Fruit fly (Drosophila melanogaster) whole organism, embryonic: ENCODE results near the gene tho2.

Source experiments
- CG10543 ChIP-seq: fragments of 200-800 bp; sonication (Bioruptor generic); optimal IDR thresholded peaks from 3 replicates; lab custom pipeline; 2017; ENCODE audit warnings: missing biosample characterization, mild to moderate bottlenecking, missing genetic modification characterization, moderate library complexity
- CG10959 ChIP-seq: fragments of 200-800 bp; sonication (Bioruptor generic); IDR thresholded peaks from 2 replicates; pipeline ENCODE4 v1.3.6; 2022; ENCODE audit warnings: missing biosample characterization, missing genetic modification characterization
- CG10979 ChIP-seq: fragments of 200-800 bp; sonication (Bioruptor generic); optimal IDR thresholded peaks from 2 replicates; lab custom pipeline; 2018; ENCODE audit warnings: missing biosample characterization, mild to moderate bottlenecking, missing genetic modification characterization, moderate library complexity
- CG11247 ChIP-seq: fragments of 200-800 bp; sonication (Bioruptor generic); IDR thresholded peaks from 2 replicates; pipeline ENCODE4 v1.3.6; 2022; ENCODE audit warnings: missing biosample characterization, missing genetic modification characterization
- CG12104 ChIP-seq: fragments of 200-800 bp; sonication (Bioruptor generic); optimal IDR thresholded peaks from 3 replicates; lab custom pipeline; 2016; ENCODE audit warnings: missing biosample characterization, missing genetic modification characterization
- CG13894 ChIP-seq: fragments of 200-800 bp; sonication (Bioruptor generic); optimal IDR thresholded peaks from 3 replicates; lab custom pipeline; 2018; ENCODE audit warnings: missing biosample characterization, mild to moderate bottlenecking, missing genetic modification characterization, moderate library complexity
- CG15011 ChIP-seq: fragments of 200-800 bp; sonication (Bioruptor generic); optimal IDR thresholded peaks from 3 replicates; lab custom pipeline; 2018; ENCODE audit warnings: missing biosample characterization, mild to moderate bottlenecking, missing genetic modification characterization
- CG2875 ChIP-seq: fragments of 200-800 bp; sonication (Bioruptor generic); optimal IDR thresholded peaks from 2 replicates; lab custom pipeline; 2017; ENCODE audit warnings: missing biosample characterization, mild to moderate bottlenecking, missing genetic modification characterization, missing genetic modification reagents
- CG33557 ChIP-seq: fragments of 200-800 bp; sonication (Bioruptor generic); optimal IDR thresholded peaks from 2 replicates; lab custom pipeline; 2019; ENCODE audit warnings: missing biosample characterization, mild to moderate bottlenecking, missing genetic modification characterization, moderate library complexity
- CG3847 ChIP-seq: fragments of 200-800 bp; sonication (Bioruptor generic); IDR thresholded peaks from 2 replicates; pipeline ENCODE4 v1.3.6; 2022; ENCODE audit warnings: missing biosample characterization, missing genetic modification characterization
- CG42726 ChIP-seq: fragments of 200-800 bp; sonication (Bioruptor generic); IDR thresholded peaks from 2 replicates; pipeline ENCODE4 v1.3.6; 2022; ENCODE audit warnings: missing biosample characterization, missing genetic modification characterization; ENCODE audit not compliant: partially characterized antibody
- CG5245 ChIP-seq: fragments of 200-800 bp; sonication (Bioruptor generic); optimal IDR thresholded peaks from 3 replicates; lab custom pipeline; 2016; ENCODE audit warnings: missing biosample characterization, missing genetic modification characterization
- CG6272 ChIP-seq: fragments of 200-800 bp; sonication (Bioruptor generic); IDR thresholded peaks from 2 replicates; pipeline ENCODE4 v1.3.6; 2022; ENCODE audit warnings: missing biosample characterization, missing genetic modification characterization
- CG6654 ChIP-seq: fragments of 200-800 bp; sonication (Bioruptor generic); optimal IDR thresholded peaks from 2 replicates; lab custom pipeline; 2017; ENCODE audit warnings: missing biosample characterization, mild to moderate bottlenecking, missing genetic modification characterization
- CG7556 ChIP-seq: fragments of 200-800 bp; sonication (Bioruptor generic); optimal IDR thresholded peaks from 2 replicates; lab custom pipeline; 2017; ENCODE audit warnings: missing biosample characterization, mild to moderate bottlenecking, missing genetic modification characterization
- CG7745 ChIP-seq: fragments of 200-800 bp; sonication (Bioruptor generic); optimal IDR thresholded peaks from 2 replicates; lab custom pipeline; 2018; ENCODE audit warnings: missing biosample characterization, mild to moderate bottlenecking, missing genetic modification characterization, moderate library complexity
- CG7839 ChIP-seq: fragments of 200-800 bp; sonication (Bioruptor generic); optimal IDR thresholded peaks from 3 replicates; lab custom pipeline; 2018; ENCODE audit warnings: missing biosample characterization, mild to moderate bottlenecking, missing genetic modification characterization, moderate library complexity
- Chrac-16 ChIP-seq: fragments of 200-800 bp; sonication (Bioruptor generic); optimal IDR thresholded peaks from 3 replicates; lab custom pipeline; 2016; ENCODE audit warnings: missing biosample characterization, missing genetic modification characterization
- D19A ChIP-seq: fragments of 200-800 bp; optimal IDR thresholded peaks from 3 replicates; lab custom pipeline; 2019; ENCODE audit warnings: missing biosample characterization, mild to moderate bottlenecking, missing genetic modification characterization, moderate library complexity
- Dip2 ChIP-seq: fragments of 200-800 bp; sonication (Bioruptor generic); IDR thresholded peaks from 2 replicates; pipeline ENCODE4 v1.3.6; 2022; ENCODE audit warnings: missing biosample characterization, missing genetic modification characterization
- Drgx ChIP-seq: fragments of 200-800 bp; sonication (Bioruptor generic); IDR thresholded peaks from 2 replicates; pipeline ENCODE4 v1.3.6; 2022; ENCODE audit warnings: missing biosample characterization, missing genetic modification characterization
- Fer2 ChIP-seq: fragments of 200-800 bp; sonication (Bioruptor generic); optimal IDR thresholded peaks from 2 replicates; lab custom pipeline; 2018; ENCODE audit warnings: missing biosample characterization, mild to moderate bottlenecking, missing genetic modification characterization, moderate library complexity
- Hey ChIP-seq: fragments of 200-800 bp; sonication (Bioruptor generic); optimal IDR thresholded peaks from 3 replicates; lab custom pipeline; 2018; ENCODE audit warnings: missing biosample characterization, mild to moderate bottlenecking, missing genetic modification characterization
- Hmr ChIP-seq: fragments of 200-800 bp; sonication (Bioruptor generic); optimal IDR thresholded peaks from 3 replicates; lab custom pipeline; 2017; ENCODE audit warnings: mild to moderate bottlenecking, missing biosample characterization, missing genetic modification reagents, missing genetic modification characterization
- Hr3 ChIP-seq: fragments of 200-800 bp; sonication (Bioruptor generic); optimal IDR thresholded peaks from 3 replicates; lab custom pipeline; 2016; ENCODE audit warnings: missing biosample characterization, missing genetic modification characterization
- MESR4 ChIP-seq: fragments of 200-800 bp; sonication (Bioruptor generic); optimal IDR thresholded peaks from 2 replicates; lab custom pipeline; 2018; ENCODE audit warnings: missing biosample characterization, mild to moderate bottlenecking, missing genetic modification characterization, moderate library complexity
- NK7.1 ChIP-seq: fragments of 200-800 bp; sonication (Bioruptor generic); optimal IDR thresholded peaks from 3 replicates; lab custom pipeline; 2016; ENCODE audit warnings: missing biosample characterization, missing genetic modification characterization
- Nf-YA ChIP-seq: fragments of 200-800 bp; sonication (Bioruptor generic); IDR thresholded peaks from 2 replicates; pipeline ENCODE4 v1.3.6; 2022; ENCODE audit warnings: missing biosample characterization, missing genetic modification characterization
- Nf-YC ChIP-seq: fragments of 200-800 bp; optimal IDR thresholded peaks from 3 replicates; lab custom pipeline; 2019; ENCODE audit warnings: missing biosample characterization, mild to moderate bottlenecking, missing genetic modification characterization, moderate library complexity
- Oaz ChIP-seq: fragments of 200-800 bp; sonication (Bioruptor generic); IDR thresholded peaks from 2 replicates; pipeline ENCODE4 v1.3.6; 2022; ENCODE audit warnings: missing biosample characterization, missing genetic modification characterization
- Poxn ChIP-seq: fragments of 200-800 bp; sonication (Bioruptor generic); IDR thresholded peaks from 2 replicates; pipeline ENCODE4 v1.3.6; 2022; ENCODE audit warnings: missing biosample characterization, missing genetic modification characterization
- Sry-β ChIP-seq: fragments of 200-800 bp; sonication (Bioruptor generic); optimal IDR thresholded peaks from 2 replicates; lab custom pipeline; 2018; ENCODE audit warnings: missing biosample characterization, mild to moderate bottlenecking, missing genetic modification characterization, moderate library complexity
- Vsx1 ChIP-seq: fragments of 200-800 bp; sonication (Bioruptor generic); optimal IDR thresholded peaks from 2 replicates; lab custom pipeline; 2017; ENCODE audit warnings: missing biosample characterization, mild to moderate bottlenecking, missing genetic modification characterization, missing genetic modification reagents
- cas ChIP-seq: fragments of 200-800 bp; sonication (Bioruptor generic); IDR thresholded peaks from 2 replicates; pipeline ENCODE4 v1.3.6; 2022; ENCODE audit warnings: missing biosample characterization, missing genetic modification characterization
- chif ChIP-seq, 2 experiments: fragments of 200-800 bp; sonication (Bioruptor generic); optimal IDR thresholded peaks; 3 replicates each; lab custom pipeline; 2016; ENCODE audit warnings: missing biosample characterization in 2 of 2, missing genetic modification characterization in 2 of 2
- chm ChIP-seq: fragments of 200-800 bp; sonication (Bioruptor generic); IDR thresholded peaks from 2 replicates; pipeline ENCODE4 v1.3.6; 2022; ENCODE audit warnings: missing biosample characterization, missing genetic modification characterization
- danr ChIP-seq: fragments of 200-800 bp; sonication (Bioruptor generic); IDR thresholded peaks from 2 replicates; pipeline ENCODE4 v1.3.6; 2022; ENCODE audit warnings: missing biosample characterization, missing genetic modification characterization
- dysf ChIP-seq: fragments of 200-800 bp; sonication (Bioruptor generic); IDR thresholded peaks from 3 replicates; pipeline ENCODE4 v1.3.6; 2022; ENCODE audit warnings: missing biosample characterization, missing genetic modification characterization
- fu2 ChIP-seq: fragments of 200-800 bp; sonication (Bioruptor generic); optimal IDR thresholded peaks from 2 replicates; lab custom pipeline; 2016; ENCODE audit warnings: missing biosample characterization, missing genetic modification characterization
- hb ChIP-seq: fragments of 200-800 bp; sonication (Bioruptor generic); IDR thresholded peaks from 3 replicates; pipeline ENCODE4 v1.3.6; 2022; ENCODE audit warnings: missing biosample characterization, missing genetic modification characterization; ENCODE audit not compliant: partially characterized antibody
- ind ChIP-seq: fragments of 200-800 bp; sonication (Bioruptor generic); optimal IDR thresholded peaks from 3 replicates; lab custom pipeline; 2016; ENCODE audit warnings: missing biosample characterization, missing genetic modification characterization
- klu ChIP-seq: fragments of 200-800 bp; sonication (Bioruptor generic); IDR thresholded peaks from 2 replicates; pipeline ENCODE4 v1.3.6; 2022; ENCODE audit warnings: missing biosample characterization, missing genetic modification characterization
- maf-S ChIP-seq: fragments of 200-800 bp; sonication (Bioruptor generic); optimal IDR thresholded peaks from 2 replicates; lab custom pipeline; 2016; ENCODE audit warnings: missing biosample characterization, missing genetic modification characterization
- onecut ChIP-seq: fragments of 200-800 bp; sonication (Bioruptor generic); IDR thresholded peaks from 2 replicates; pipeline ENCODE4 v1.3.6; 2022; ENCODE audit warnings: missing biosample characterization, missing genetic modification characterization
- org-1 ChIP-seq: fragments of 200-800 bp; sonication (Bioruptor generic); optimal IDR thresholded peaks from 2 replicates; lab custom pipeline; 2017; ENCODE audit warnings: missing biosample characterization, missing genetic modification characterization
- otp ChIP-seq: fragments of 200-800 bp; sonication (Bioruptor generic); IDR thresholded peaks from 3 replicates; pipeline ENCODE4, ENCODE4 v1.3.6; 2022; ENCODE audit warnings: missing biosample characterization, missing genetic modification characterization
- sd ChIP-seq: fragments of 200-800 bp; sonication (Bioruptor generic); optimal IDR thresholded peaks from 3 replicates; lab custom pipeline; 2018; ENCODE audit warnings: missing biosample characterization, mild to moderate bottlenecking, missing genetic modification characterization, moderate library complexity
- sob ChIP-seq: fragments of 200-800 bp; sonication (Bioruptor generic); IDR thresholded peaks from 2 replicates; pipeline ENCODE4 v1.3.6; 2022; ENCODE audit warnings: missing biosample characterization, missing genetic modification characterization
- stwl ChIP-seq: fragments of 200-800 bp; sonication (Bioruptor generic); optimal IDR thresholded peaks from 3 replicates; lab custom pipeline; 2018; ENCODE audit warnings: missing biosample characterization, mild to moderate bottlenecking, missing genetic modification characterization, moderate library complexity
- usp ChIP-seq: fragments of >200 bp; optimal IDR thresholded peaks from 2 replicates; lab custom pipeline; 2017; ENCODE audit warnings: missing biosample characterization, missing genetic modification characterization

The tho2 gene

DNA sequence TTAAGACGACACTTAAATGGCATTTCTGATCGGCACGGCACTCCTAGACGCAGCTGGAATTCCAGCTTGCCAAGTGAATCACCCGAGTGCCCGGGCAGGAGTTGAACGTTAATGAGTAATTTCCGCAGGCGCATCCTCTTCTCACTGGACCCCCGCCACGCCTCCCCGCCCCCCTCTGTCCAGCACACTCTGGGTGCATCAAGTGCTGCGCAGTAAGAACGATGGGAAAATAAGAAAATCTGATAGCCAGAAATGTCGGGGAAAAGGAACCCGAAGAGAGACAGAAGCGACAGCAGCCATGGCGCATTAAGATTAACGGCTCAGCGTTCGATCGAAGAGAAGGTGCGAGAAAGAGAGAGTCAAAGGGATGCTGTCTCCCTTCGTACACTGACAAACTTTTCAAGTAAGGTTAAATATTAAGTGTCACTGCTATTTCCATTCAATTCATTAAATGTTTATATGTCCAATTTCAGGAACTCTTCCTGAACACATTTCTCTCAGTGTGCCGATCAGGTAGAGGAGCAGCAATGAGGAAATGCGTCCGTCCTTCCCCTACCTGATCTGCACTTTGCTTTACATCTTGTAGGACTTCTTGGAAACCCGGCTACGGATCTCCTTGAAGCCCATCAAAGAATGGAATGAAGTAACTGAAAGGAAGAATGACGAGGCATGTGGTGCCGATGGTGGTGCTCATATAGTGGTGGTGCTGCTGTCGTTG lies 19.7 kb upstream of the tho2 start (continued):
- TF ChIP-seq sd (tag; lab: Kevin White, UChicago): no peak
- TF ChIP-seq danr (GFP tag; lab: Robert Waterston, UW): no peak
- peak; percentile 17 for TF ChIP-seq maf-S (GFP tag; lab: Kevin White, UChicago)
- no peak for TF ChIP-seq NK7.1 (GFP tag; lab: Kevin White, UChicago)
- 0 out of 2 replicates have a peak, but pooled peaks have one; percentile 13 for TF ChIP-seq sob (GFP tag; lab: Robert Waterston, UW)
- TF ChIP-seq chif (GFP tag; optimal IDR thresholded peaks at IDR 0.05; lab: Kevin White, UChicago): peak; percentile 46 to 85
- TF ChIP-seq CG33557 (GFP tag; lab: Kevin White, UChicago): peak; percentile 90
- TF ChIP-seq hb (GFP tag; lab: Robert Waterston, UW): no peak
- TF ChIP-seq Drgx (GFP tag; lab: Robert Waterston, UW): peak; percentile 75
- no peak for TF ChIP-seq Nf-YC (tag; lab: Kevin White, UChicago)
- TF ChIP-seq Hmr: no peak
- no peak for TF ChIP-seq Oaz (GFP tag; lab: Robert Waterston, UW)
- peak; percentile 38 for TF ChIP-seq Vsx1
- no peak for TF ChIP-seq CG15011 (GFP tag; lab: Kevin White, UChicago)
- no peak for TF ChIP-seq CG12104 (GFP tag; lab: Kevin White, UChicago)
- TF ChIP-seq org-1 (GFP tag; lab: Kevin White, UChicago): peak; percentile 58
- TF ChIP-seq CG10979 (tag; lab: Kevin White, UChicago): peak; percentile 87
- peak; percentile 81; the same call in 2 of the 3 replicates for TF ChIP-seq otp (GFP tag; lab: Robert Waterston, UW)
- TF ChIP-seq CG11247 (GFP tag; lab: Robert Waterston, UW): no peak
- TF ChIP-seq CG7745 (tag; lab: Kevin White, UChicago): peak; percentile 44
- no peak for TF ChIP-seq usp (GFP tag; lab: Kevin White, UChicago)
- TF ChIP-seq Hr3: peak; percentile 37
- peak; percentile 91 for TF ChIP-seq CG10959
- no peak for TF ChIP-seq klu
- TF ChIP-seq dysf (GFP tag; lab: Robert Waterston, UW): 0 out of 3 replicates have a peak, but pooled peaks have one; percentile 26
- TF ChIP-seq Dip2 (GFP tag; lab: Robert Waterston, UW): no peak
- no peak for TF ChIP-seq Fer2 (tag; lab: Kevin White, UChicago)
- peak; percentile 36 for TF ChIP-seq ind (GFP tag; lab: Kevin White, UChicago)
- no peak for TF ChIP-seq fu2 (GFP tag; lab: Kevin White, UChicago)
- no peak for TF ChIP-seq CG10543 (GFP tag; lab: Kevin White, UChicago)
- TF ChIP-seq chm (GFP tag; lab: Robert Waterston, UW): peak; percentile 79; the same call in 1 of the 2 replicates
- peak; percentile 59 for TF ChIP-seq CG7839 (tag; lab: Kevin White, UChicago)
- TF ChIP-seq Poxn (GFP tag; lab: Robert Waterston, UW): no peak
- peak; percentile 50 for TF ChIP-seq CG2875 (GFP tag; lab: Kevin White, UChicago)
- no peak for TF ChIP-seq stwl
- no peak for TF ChIP-seq CG6654 (GFP tag; lab: Kevin White, UChicago)
- TF ChIP-seq CG5245 (GFP tag; lab: Kevin White, UChicago): peak; percentile 50
- no peak for TF ChIP-seq CG13894 (tag; lab: Kevin White, UChicago)
- TF ChIP-seq Hey (tag; lab: Kevin White, UChicago): no peak
- no peak for TF ChIP-seq cas (GFP tag; lab: Robert Waterston, UW)
- peak; percentile 56 for TF ChIP-seq CG7556
- TF ChIP-seq Chrac-16 (GFP tag; lab: Kevin White, UChicago): peak; percentile 69
- no peak for TF ChIP-seq Nf-YA (GFP tag; lab: Robert Waterston, UW)
- peak; percentile 54 for TF ChIP-seq onecut (GFP tag; lab: Robert Waterston, UW)
- TF ChIP-seq Sry-β (GFP tag; lab: Kevin White, UChicago): peak; percentile 53
- peak; percentile 11; the same call in 1 of the 2 replicates for TF ChIP-seq CG3847
- TF ChIP-seq CG6272 (GFP tag; lab: Robert Waterston, UW): no peak
- TF ChIP-seq D19A (tag; lab: Kevin White, UChicago): peak; percentile 73
- TF ChIP-seq MESR4 (GFP tag; lab: Kevin White, UChicago): no peak
- no peak for TF ChIP-seq CG42726 (GFP tag; lab: Robert Waterston, UW)
